Worm (Caenorhabditis elegans) whole organism, mixed stage, embryonic: ENCODE results near the gene tre-3.

Experiments used
- M03D4.4 ChIP-seq: sonication (generic microtip); optimal IDR thresholded peaks from 2 replicates; lab custom pipeline; 2017; ENCODE audit warnings: mild to moderate bottlenecking, missing genetic modification characterization, missing compliant biosample characterization
- bed-3 ChIP-seq: fragments of 200-800 bp; sonication (Bioruptor generic); optimal IDR thresholded peaks from 3 replicates; lab custom pipeline; 2018; ENCODE audit warnings: mild to moderate bottlenecking, missing genetic modification characterization, moderate library complexity, missing compliant biosample characterization
- blmp-1 ChIP-seq: fragments of 150-350 bp; optimal IDR thresholded peaks from 2 replicates; lab custom pipeline; 2014; ENCODE audit warnings: missing biosample characterization, missing genetic modification characterization
- ceh-39 ChIP-seq: fragments of 150-350 bp; optimal IDR thresholded peaks from 2 replicates; lab custom pipeline; 2014; ENCODE audit warnings: missing biosample characterization, missing genetic modification characterization
- ceh-43 ChIP-seq: fragments of 200-800 bp; sonication (Bioruptor generic); optimal IDR thresholded peaks from 2 replicates; lab custom pipeline; 2018; ENCODE audit warnings: mild to moderate bottlenecking, missing genetic modification characterization, moderate library complexity, missing compliant biosample characterization
- ceh-83 ChIP-seq: fragments of 200-800 bp; sonication (Bioruptor generic); optimal IDR thresholded peaks from 2 replicates; lab custom pipeline; 2018; ENCODE audit warnings: mild to moderate bottlenecking, missing genetic modification characterization, missing compliant biosample characterization
- ces-1 ChIP-seq: fragments of 150-350 bp; optimal IDR thresholded peaks from 2 replicates; lab custom pipeline; 2014; ENCODE audit warnings: missing biosample characterization, missing genetic modification reagents, missing genetic modification characterization
- cnd-1 ChIP-seq: fragments of 200-800 bp; sonication (Bioruptor generic); optimal IDR thresholded peaks from 2 replicates; lab custom pipeline; 2018; ENCODE audit warnings: mild to moderate bottlenecking, missing genetic modification characterization, missing compliant biosample characterization
- drap-1 ChIP-seq: fragments of 200-800 bp; sonication (Bioruptor generic); optimal IDR thresholded peaks from 3 replicates; lab custom pipeline; 2018; ENCODE audit warnings: mild to moderate bottlenecking, missing genetic modification characterization, missing compliant biosample characterization
- elt-1 ChIP-seq: sonication (generic microtip); optimal IDR thresholded peaks from 2 replicates; lab custom pipeline; 2017; ENCODE audit warnings: missing genetic modification characterization, mild to moderate bottlenecking, missing compliant biosample characterization, antibody characterized with exemption, moderate library complexity, borderline replicate concordance; ENCODE audit not compliant: insufficient read depth
- elt-3 ChIP-seq: fragments of 150-350 bp; optimal IDR thresholded peaks from 2 replicates; lab custom pipeline; 2014; ENCODE audit warnings: missing biosample characterization, missing genetic modification characterization
- hlh-1 ChIP-seq: fragments of 150-350 bp; optimal IDR thresholded peaks from 2 replicates; lab custom pipeline; 2014; ENCODE audit warnings: missing biosample characterization, missing genetic modification reagents, missing genetic modification characterization
- lin-13 ChIP-seq: fragments of 150-350 bp; optimal IDR thresholded peaks from 2 replicates; lab custom pipeline; 2014; ENCODE audit warnings: missing biosample characterization, missing genetic modification characterization
- lin-32 ChIP-seq: fragments of 200-800 bp; sonication (Bioruptor generic); optimal IDR thresholded peaks from 2 replicates; lab custom pipeline; 2018; ENCODE audit warnings: mild to moderate bottlenecking, missing genetic modification characterization, missing compliant biosample characterization
- lsy-2 ChIP-seq: fragments of 150-350 bp; optimal IDR thresholded peaks from 2 replicates; lab custom pipeline; 2014; ENCODE audit warnings: missing biosample characterization, missing genetic modification characterization
- mab-5 ChIP-seq: fragments of 150-350 bp; optimal IDR thresholded peaks from 2 replicates; lab custom pipeline; 2014; ENCODE audit warnings: missing biosample characterization, missing genetic modification characterization
- mep-1 ChIP-seq: fragments of 150-350 bp; optimal IDR thresholded peaks from 2 replicates; lab custom pipeline; 2017; ENCODE audit warnings: missing biosample characterization, missing genetic modification reagents, missing genetic modification characterization, inconsistent platforms
- mls-2 ChIP-seq: sonication (generic microtip); optimal IDR thresholded peaks from 2 replicates; lab custom pipeline; 2016; ENCODE audit warnings: mild to moderate bottlenecking, missing genetic modification characterization, moderate library complexity, missing compliant biosample characterization
- nhr-12 ChIP-seq: fragments of 150-350 bp; optimal IDR thresholded peaks from 2 replicates; lab custom pipeline; 2014; ENCODE audit warnings: missing biosample characterization, missing genetic modification characterization
- nhr-237 ChIP-seq: fragments of 150-350 bp; optimal IDR thresholded peaks from 2 replicates; lab custom pipeline; 2014; ENCODE audit warnings: missing biosample characterization, missing genetic modification characterization
- nhr-28 ChIP-seq: fragments of 150-350 bp; optimal IDR thresholded peaks from 2 replicates; lab custom pipeline; 2014; ENCODE audit warnings: missing biosample characterization, missing genetic modification characterization
- nhr-76 ChIP-seq: sonication (generic microtip); optimal IDR thresholded peaks from 2 replicates; lab custom pipeline; 2017; ENCODE audit warnings: missing biosample characterization, missing genetic modification characterization
- pha-4 ChIP-seq: fragments of 150-350 bp; optimal IDR thresholded peaks from 2 replicates; lab custom pipeline; 2018; ENCODE audit warnings: missing biosample characterization, missing genetic modification reagents, missing genetic modification characterization
- sem-2 ChIP-seq: fragments of 200-800 bp; sonication (Bioruptor generic); optimal IDR thresholded peaks from 2 replicates; lab custom pipeline; 2018; ENCODE audit warnings: mild to moderate bottlenecking, missing genetic modification characterization, missing compliant biosample characterization
- snpc-4 ChIP-seq: fragments of 150-350 bp; optimal IDR thresholded peaks from 2 replicates; lab custom pipeline; 2014; ENCODE audit warnings: missing biosample characterization, missing genetic modification characterization
- tbx-8 ChIP-seq: fragments of 200-800 bp; sonication (Bioruptor generic); optimal IDR thresholded peaks from 2 replicates; lab custom pipeline; 2018; ENCODE audit warnings: mild to moderate bottlenecking, missing genetic modification characterization, moderate library complexity, missing compliant biosample characterization
- unc-120 ChIP-seq: sonication (generic microtip); optimal IDR thresholded peaks from 2 replicates; lab custom pipeline; 2017; ENCODE audit warnings: missing genetic modification characterization, missing compliant biosample characterization; ENCODE audit not compliant: poor library complexity, severe bottlenecking
- unc-39 ChIP-seq: fragments of 150-350 bp; optimal IDR thresholded peaks from 2 replicates; lab custom pipeline; 2014; ENCODE audit warnings: missing biosample characterization, missing genetic modification characterization
- unc-62 ChIP-seq: fragments of 150-350 bp; optimal IDR thresholded peaks from 2 replicates; lab custom pipeline; 2014; ENCODE audit warnings: missing biosample characterization, missing genetic modification reagents, missing genetic modification characterization
- zip-8 ChIP-seq: fragments of 150-350 bp; optimal IDR thresholded peaks from 2 replicates; lab custom pipeline; 2014; ENCODE audit warnings: missing biosample characterization, missing genetic modification characterization
- ztf-11 ChIP-seq: fragments of 150-350 bp; optimal IDR thresholded peaks from 2 replicates; lab custom pipeline; 2014; ENCODE audit warnings: missing biosample characterization, missing genetic modification characterization

Gene tre-3

ce11 chrV:11715797-11716196 lies at the start of gene tre-3:
Gene tre-3 (minus strand): TSS chrV:11715903.
- TF ChIP-seq blmp-1 (tag; lab: Kevin White, UChicago): no peak
- TF ChIP-seq ceh-43 (GFP tag; lab: Kevin White, UChicago): no peak
- no peak for TF ChIP-seq elt-1 (tag; lab: Kevin White, UChicago)
- no peak for TF ChIP-seq snpc-4 (tag; lab: Kevin White, UChicago)
- no peak for TF ChIP-seq ceh-39 (tag; lab: Kevin White, UChicago)
- TF ChIP-seq mls-2 (tag; lab: Kevin White, UChicago): no peak
- no peak for TF ChIP-seq nhr-76 (tag; lab: Kevin White, UChicago)
- TF ChIP-seq mep-1 (tag; lab: Kevin White, UChicago): no peak
- no peak for TF ChIP-seq nhr-28 (tag; lab: Kevin White, UChicago)
- no peak for TF ChIP-seq mab-5 (tag; lab: Kevin White, UChicago)
- no peak for TF ChIP-seq unc-39 (tag; lab: Kevin White, UChicago)
- no peak for TF ChIP-seq sem-2 (GFP tag; lab: Kevin White, UChicago)

ce11 chrV:11764373-11764954 lies 48.8 kb upstream of the tre-3 start, which contains the start of the genes F55A11.1 and syx-5:
Gene F55A11.1 (minus strand): TSS chrV:11764385.
Gene syx-5 (plus strand): TSS chrV:11764904.
- peak; percentile 85 for TF ChIP-seq ces-1 (GFP tag; lab: Kevin White, UChicago)
- no peak for TF ChIP-seq bed-3 (GFP tag; lab: Kevin White, UChicago)
- peak; percentile 43 for TF ChIP-seq mep-1 (tag; lab: Kevin White, UChicago)
- TF ChIP-seq tbx-8 (GFP tag; lab: Kevin White, UChicago): no peak
- peak; percentile 46 for TF ChIP-seq ceh-39 (tag; lab: Kevin White, UChicago)
- TF ChIP-seq lsy-2 (tag; lab: Kevin White, UChicago): peak; percentile 99
- peak; percentile 55 for TF ChIP-seq nhr-237 (tag; lab: Kevin White, UChicago)
- no peak for TF ChIP-seq ceh-83 (GFP tag; lab: Kevin White, UChicago)
- peak; percentile 44 for TF ChIP-seq ztf-11 (tag; lab: Kevin White, UChicago)

ce11 chrV:11762863-11763262 lies 47.2 kb upstream of the tre-3 start, which contains the start of gene T04F3.4:
Gene T04F3.4 (minus strand): TSS chrV:11763049.
- TF ChIP-seq nhr-237 (tag; lab: Kevin White, UChicago) (no peak), lsy-2 (tag; lab: Kevin White, UChicago) (no peak), zip-8 (tag; lab: Kevin White, UChicago) (no peak), snpc-4 (tag; lab: Kevin White, UChicago) (no peak), bed-3 (GFP tag; lab: Kevin White, UChicago) (no peak), nhr-76 (tag; lab: Kevin White, UChicago) (no peak), nhr-12 (tag; lab: Kevin White, UChicago) (no peak), lin-13 (tag; lab: Kevin White, UChicago) (no peak), elt-3 (tag; lab: Kevin White, UChicago) (no peak), nhr-28 (tag; lab: Kevin White, UChicago) (no peak), mab-5 (tag; lab: Kevin White, UChicago) (no peak), mep-1 (tag; lab: Kevin White, UChicago) (no peak), drap-1 (GFP tag; lab: Kevin White, UChicago) (no peak), unc-120 (tag; lab: Kevin White, UChicago) (no peak), mls-2 (tag; lab: Kevin White, UChicago) (no peak), ztf-11 (tag; lab: Kevin White, UChicago) (no peak), cnd-1 (tag; lab: Kevin White, UChicago) (no peak), M03D4.4 (tag; lab: Kevin White, UChicago) (no peak)

- no peak for TF ChIP-seq unc-62
- TF ChIP-seq sem-2 (GFP tag; lab: Kevin White, UChicago): no peak
- TF ChIP-seq ceh-43 (GFP tag; lab: Kevin White, UChicago): no peak
- TF ChIP-seq ceh-39 (tag; lab: Kevin White, UChicago): no peak
- no peak for TF ChIP-seq drap-1 (GFP tag; lab: Kevin White, UChicago)
- no peak for TF ChIP-seq ztf-11 (tag; lab: Kevin White, UChicago)
- no peak for TF ChIP-seq pha-4 (tag; lab: Kevin White, UChicago)
- no peak for TF ChIP-seq mab-5 (tag; lab: Kevin White, UChicago)
- no peak for TF ChIP-seq hlh-1 (tag; lab: Kevin White, UChicago)
- TF ChIP-seq nhr-76 (tag; lab: Kevin White, UChicago): no peak
- no peak for TF ChIP-seq lin-32
- TF ChIP-seq blmp-1 (tag; lab: Kevin White, UChicago): no peak
- TF ChIP-seq tbx-8 (GFP tag; lab: Kevin White, UChicago): no peak
Observed at ce11 chrV:11760371-11760770, 44.7 kb upstream of the tre-3 start, which contains the start of gene T04F3.5. Gene T04F3.5 (plus strand): TSS chrV:11760671.
